Worm (Caenorhabditis elegans) whole organism, L2 larva: Measurements from ENCODE around the gene nmgp-1.

Source experiments
- F13H6.1 ChIP-seq: sonication (generic microtip); optimal IDR thresholded peaks from 2 replicates; lab custom pipeline; 2016; ENCODE audit warnings: missing genetic modification characterization, missing compliant biosample characterization
- Y55F3AM.14 ChIP-seq: fragments of 200-800 bp; sonication (Bioruptor generic); optimal IDR thresholded peaks from 2 replicates; lab custom pipeline; 2018; ENCODE audit warnings: mild to moderate bottlenecking, missing genetic modification characterization, missing compliant biosample characterization
- alr-1 ChIP-seq: fragments of 150-350 bp; optimal IDR thresholded peaks from 2 replicates; lab custom pipeline; 2014; ENCODE audit warnings: missing biosample characterization, missing genetic modification characterization
- aly-2 ChIP-seq: fragments of 150-350 bp; optimal IDR thresholded peaks from 2 replicates; lab custom pipeline; 2014; ENCODE audit warnings: missing biosample characterization, missing genetic modification characterization
- dmd-4 ChIP-seq: sonication (generic microtip); optimal IDR thresholded peaks from 2 replicates; lab custom pipeline; 2017; ENCODE audit warnings: missing biosample characterization, missing genetic modification characterization
- egl-27 ChIP-seq: sonication (generic microtip); optimal IDR thresholded peaks from 3 replicates; lab custom pipeline; 2017; ENCODE audit warnings: missing biosample characterization, missing genetic modification reagents, missing genetic modification characterization
- elt-1 ChIP-seq: fragments of 150-350 bp; optimal IDR thresholded peaks from 2 replicates; lab custom pipeline; 2014; ENCODE audit warnings: missing biosample characterization, missing genetic modification characterization
- elt-3 ChIP-seq: sonication (generic microtip); optimal IDR thresholded peaks from 2 replicates; lab custom pipeline; 2017; ENCODE audit warnings: missing biosample characterization, missing genetic modification characterization
- fos-1 ChIP-seq: fragments of 150-350 bp; optimal IDR thresholded peaks from 2 replicates; lab custom pipeline; 2014; ENCODE audit warnings: missing biosample characterization, missing genetic modification characterization
- gmeb-1 ChIP-seq: fragments of 150-350 bp; optimal IDR thresholded peaks from 2 replicates; lab custom pipeline; 2014; ENCODE audit warnings: missing biosample characterization, missing genetic modification characterization
- lin-11 ChIP-seq: fragments of 150-350 bp; sonication (generic microtip); optimal IDR thresholded peaks from 2 replicates; lab custom pipeline; 2014; ENCODE audit warnings: missing biosample characterization, missing genetic modification characterization, inconsistent platforms, mixed read lengths
- lin-13 ChIP-seq: fragments of 150-350 bp; optimal IDR thresholded peaks from 2 replicates; lab custom pipeline; 2014; ENCODE audit warnings: missing biosample characterization, missing genetic modification reagents, missing genetic modification characterization
- lin-39 ChIP-seq: fragments of 150-350 bp; optimal IDR thresholded peaks from 2 replicates; lab custom pipeline; 2014; ENCODE audit warnings: missing biosample characterization, missing genetic modification reagents, missing genetic modification characterization
- lsy-2 ChIP-seq, 2 experiments: fragments of 150-350 bp in 1 of 2; sonication (generic microtip) in 1 of 2; optimal IDR thresholded peaks; 2 replicates each; lab custom pipeline; 2014 to 2017; ENCODE audit warnings: missing biosample characterization in 2 of 2, missing genetic modification characterization in 2 of 2
- mab-5 ChIP-seq: fragments of 150-350 bp; optimal IDR thresholded peaks from 2 replicates; lab custom pipeline; 2014; ENCODE audit warnings: missing biosample characterization, missing genetic modification characterization
- mbf-1 ChIP-seq: sonication (generic microtip); optimal IDR thresholded peaks from 2 replicates; lab custom pipeline; 2017; ENCODE audit warnings: missing biosample characterization, missing genetic modification characterization
- mdl-1 ChIP-seq, 2 experiments: fragments of 150-350 bp in 1 of 2; sonication (generic microtip) in 1 of 2; optimal IDR thresholded peaks; 2 replicates each; lab custom pipeline; 2017; ENCODE audit warnings: missing biosample characterization in 2 of 2, missing genetic modification characterization in 2 of 2
- nhr-10 ChIP-seq: sonication (generic microtip); optimal IDR thresholded peaks from 2 replicates; lab custom pipeline; 2017; ENCODE audit warnings: missing biosample characterization, missing genetic modification characterization
- nhr-11 ChIP-seq: fragments of 150-350 bp; optimal IDR thresholded peaks from 2 replicates; lab custom pipeline; 2014; ENCODE audit warnings: missing biosample characterization, missing genetic modification characterization
- nhr-129 ChIP-seq: fragments of 150-350 bp; optimal IDR thresholded peaks from 2 replicates; lab custom pipeline; 2014; ENCODE audit warnings: missing biosample characterization, missing genetic modification characterization
- nhr-21 ChIP-seq: fragments of 150-350 bp; optimal IDR thresholded peaks from 2 replicates; lab custom pipeline; 2014; ENCODE audit warnings: missing biosample characterization, missing genetic modification characterization
- nhr-23 ChIP-seq: fragments of 150-350 bp; optimal IDR thresholded peaks from 2 replicates; lab custom pipeline; 2014; ENCODE audit warnings: missing biosample characterization, missing genetic modification reagents, missing genetic modification characterization
- nhr-25 ChIP-seq: fragments of 150-350 bp; sonication (generic microtip); optimal IDR thresholded peaks from 3 replicates; lab custom pipeline; 2014; ENCODE audit warnings: missing biosample characterization, missing genetic modification characterization
- nhr-77 ChIP-seq: fragments of 150-350 bp; optimal IDR thresholded peaks from 2 replicates; lab custom pipeline; 2014; ENCODE audit warnings: missing biosample characterization, missing genetic modification characterization
- sem-4 ChIP-seq: fragments of 150-350 bp; optimal IDR thresholded peaks from 2 replicates; lab custom pipeline; 2014; ENCODE audit warnings: missing biosample characterization, missing genetic modification reagents, missing genetic modification characterization
- skn-1 ChIP-seq: sonication (generic microtip); optimal IDR thresholded peaks from 2 replicates; lab custom pipeline; 2017; ENCODE audit warnings: missing biosample characterization, missing genetic modification characterization
- sma-3 ChIP-seq: sonication (generic microtip); optimal IDR thresholded peaks from 2 replicates; lab custom pipeline; 2016; ENCODE audit warnings: missing genetic modification reagents, missing genetic modification characterization, missing compliant biosample characterization
- sma-9 ChIP-seq, 2 experiments: fragments of 150-350 bp in 1 of 2; sonication (generic microtip) in 1 of 2; optimal IDR thresholded peaks; 2 replicates each; lab custom pipeline; 2014 to 2016; ENCODE audit warnings: missing genetic modification characterization in 2 of 2, mild to moderate bottlenecking in 1 of 2, missing biosample characterization in 1 of 2, missing compliant biosample characterization in 1 of 2, missing genetic modification reagents in 1 of 2, moderate library complexity in 1 of 2
- snpc-4 ChIP-seq: fragments of 150-350 bp; optimal IDR thresholded peaks from 2 replicates; lab custom pipeline; 2014; ENCODE audit warnings: missing biosample characterization, missing genetic modification characterization
- unc-39 ChIP-seq: fragments of 150-350 bp; optimal IDR thresholded peaks from 2 replicates; lab custom pipeline; 2014; ENCODE audit warnings: missing biosample characterization, missing genetic modification characterization
- unc-55 ChIP-seq: fragments of 150-350 bp; sonication (generic microtip); optimal IDR thresholded peaks from 3 replicates; lab custom pipeline; 2014; ENCODE audit warnings: missing biosample characterization, missing genetic modification reagents, missing genetic modification characterization
- unc-62 ChIP-seq: fragments of 150-350 bp; optimal IDR thresholded peaks from 2 replicates; lab custom pipeline; 2014; ENCODE audit warnings: missing biosample characterization, missing genetic modification reagents, missing genetic modification characterization
- ztf-1 ChIP-seq: fragments of 200-800 bp; sonication (Bioruptor generic); conservative IDR thresholded peaks from 2 replicates; pipeline ENCODE4 v1.3.6; 2022; ENCODE audit warnings: missing genetic modification characterization, missing compliant biosample characterization
- ztf-11 ChIP-seq: sonication (generic microtip); optimal IDR thresholded peaks from 2 replicates; lab custom pipeline; 2017; ENCODE audit warnings: missing biosample characterization, missing genetic modification characterization
- ztf-4 ChIP-seq: fragments of 150-350 bp; optimal IDR thresholded peaks from 2 replicates; lab custom pipeline; 2014; ENCODE audit warnings: missing biosample characterization, missing genetic modification characterization

nmgp-1 gene

ce11 chrII:6257220-6257877 is 3.3 kb upstream of the nmgp-1 start:
- TF ChIP-seq unc-62 (no peak), ztf-11 (no peak)

- TF ChIP-seq fos-1: peak; percentile 60
- TF ChIP-seq elt-1 (tag; lab: Kevin White, UChicago): no peak
- TF ChIP-seq gmeb-1 (tag; lab: Kevin White, UChicago): no peak
- peak; percentile 50 for TF ChIP-seq sma-9 (GFP tag; optimal IDR thresholded peaks at IDR 0.05; lab: Kevin White, UChicago)
- TF ChIP-seq sma-9 (tag; optimal IDR thresholded peaks at IDR 0.05; lab: Kevin White, UChicago): no peak
Observed at ce11 chrII:6259867-6260266, 790 bp upstream of the nmgp-1 start, which contains the start of gene F13H8.11. Gene F13H8.11 (minus strand): TSS chrII:6260021.

ce11 chrII:6262222-6262621 is 1.6 kb downstream of the nmgp-1 start, which contains the start of gene F13H8.12:
Gene F13H8.12 (plus strand): TSS chrII:6262522.
- TF ChIP-seq nhr-21 (tag; lab: Kevin White, UChicago) (no peak), unc-55 (no peak), elt-1 (tag; lab: Kevin White, UChicago) (no peak), gmeb-1 (tag; lab: Kevin White, UChicago) (no peak), sma-3 (GFP tag; lab: Kevin White, UChicago) (no peak), mab-5 (tag; lab: Kevin White, UChicago) (no peak), fos-1 (no peak), F13H6.1 (no peak), lin-11 (no peak), nhr-23 (no peak), mdl-1 (tag; optimal IDR thresholded peaks at IDR 0.05; lab: Kevin White, UChicago) (no peak), dmd-4 (tag; lab: Kevin White, UChicago) (no peak), nhr-25 (tag; lab: Kevin White, UChicago) (no peak), mbf-1 (tag; lab: Kevin White, UChicago) (no peak), unc-62 (no peak), lin-13 (GFP tag; lab: Kevin White, UChicago) (no peak), ztf-1 (no peak), aly-2 (no peak), lsy-2 (tag; optimal IDR thresholded peaks at IDR 0.05; lab: Kevin White, UChicago) (no peak)

ce11 chrII:6263685-6264084 is 3.0 kb downstream of the nmgp-1 start, which contains the start of gene F13H8.3:
Gene F13H8.3 (plus strand): TSS chrII:6263985.
- TF ChIP-seq skn-1 (no peak), unc-62 (no peak), ztf-11 (no peak), elt-3 (tag; lab: Kevin White, UChicago) (no peak), sem-4 (tag; lab: Kevin White, UChicago) (no peak), nhr-10 (tag; lab: Kevin White, UChicago) (no peak), lin-39 (tag; lab: Kevin White, UChicago) (no peak), nhr-11 (tag; lab: Kevin White, UChicago) (no peak), ztf-4 (tag; lab: Kevin White, UChicago) (no peak), sma-9 (GFP tag; optimal IDR thresholded peaks at IDR 0.05; lab: Kevin White, UChicago) (no peak), sma-9 (tag; optimal IDR thresholded peaks at IDR 0.05; lab: Kevin White, UChicago) (no peak), nhr-77 (tag; lab: Kevin White, UChicago) (no peak), unc-39 (tag; lab: Kevin White, UChicago) (no peak), fos-1 (no peak), ztf-1 (no peak), nhr-129 (tag; lab: Kevin White, UChicago) (no peak), mdl-1 (tag; optimal IDR thresholded peaks at IDR 0.05; lab: Kevin White, UChicago) (no peak)

ce11 chrII:6267983-6268382 is 7.3 kb downstream of the nmgp-1 start, which contains the start of gene F13H8.8:
Gene F13H8.8 (minus strand): TSS chrII:6268083.
- TF ChIP-seq nhr-77 (tag; lab: Kevin White, UChicago): no peak
- no peak for TF ChIP-seq skn-1
- TF ChIP-seq lin-13 (GFP tag; lab: Kevin White, UChicago): no peak
- no peak for TF ChIP-seq elt-1 (tag; lab: Kevin White, UChicago)
- TF ChIP-seq egl-27 (tag; lab: Kevin White, UChicago): no peak
- no peak for TF ChIP-seq dmd-4 (tag; lab: Kevin White, UChicago)
- no peak for TF ChIP-seq nhr-23
- no peak for TF ChIP-seq unc-62
- no peak for TF ChIP-seq lin-39 (tag; lab: Kevin White, UChicago)
- no peak for TF ChIP-seq snpc-4 (tag; lab: Kevin White, UChicago)
- no peak for TF ChIP-seq gmeb-1 (tag; lab: Kevin White, UChicago)
- no peak for TF ChIP-seq Y55F3AM.14
- no peak for TF ChIP-seq ztf-11
- TF ChIP-seq alr-1 (tag; lab: Kevin White, UChicago): no peak
